Fruit fly (Drosophila melanogaster): Measurements from ENCODE around the gene PGRP-SA.

- TF ChIP-seq CG33213 (GFP tag; optimal IDR thresholded peaks at IDR 0.05) (no peak), GATAe (GFP tag; conservative IDR thresholded peaks at IDR 0.05) (no peak), CG14441 (GFP tag; IDR thresholded peaks at IDR 0.05) (no peak), Kr (GFP tag; optimal IDR thresholded peaks at IDR 0.05) (no peak)
Measured at dm6 chrX:11558389-11558908, 3.0 kb upstream of the PGRP-SA start, which contains the start of gene CG1572.
